Fruit fly (Drosophila melanogaster): Measurements from ENCODE around the gene CG43773.

The CG43773 gene

dm6 chr2L:4031203-4032096, 24.0 kb downstream of the CG43773 start, which contains the start of gene ed (continued):
- TF ChIP-seq twi (tag; optimal IDR thresholded peaks at IDR 0.05) (peak; percentile 12), CG31224 (GFP tag; IDR thresholded peaks at IDR 0.05) (no peak), E2f2 (GFP tag; IDR thresholded peaks at IDR 0.05) (no peak), scrt (GFP tag; optimal IDR thresholded peaks at IDR 0.05) (peak; percentile 7), tup (GFP tag; optimal IDR thresholded peaks at IDR 0.05) (no peak), shn (GFP tag; optimal IDR thresholded peaks at IDR 0.05) (no peak), Ada2b (GFP tag; IDR thresholded peaks at IDR 0.05) (no peak), pita (GFP tag; optimal IDR thresholded peaks at IDR 0.05) (no peak), CG8765 (GFP tag; IDR thresholded peaks at IDR 0.05) (no peak), HLH4C (GFP tag; IDR thresholded peaks at IDR 0.05; ENCODE audit: partially characterized antibody) (no peak), crol (GFP tag; IDR thresholded peaks at IDR 0.05) (no peak; the same call in 1 of the 2 replicates), hbn (GFP tag; IDR thresholded peaks at IDR 0.05; ENCODE audit: partially characterized antibody) (no peak), CG17186 (GFP tag; optimal IDR thresholded peaks at IDR 0.05) (no peak), seq (GFP tag; IDR thresholded peaks at IDR 0.05) (no peak), CG42726 (GFP tag; IDR thresholded peaks at IDR 0.05; ENCODE audit: partially characterized antibody) (0 out of 2 replicates have a peak, but pooled peaks have one; percentile 18), CG2889 (GFP tag; IDR thresholded peaks at IDR 0.05) (no peak), zen2 (GFP tag; IDR thresholded peaks at IDR 0.05; ENCODE audit: partially characterized antibody) (no peak), tgo (GFP tag; IDR thresholded peaks at IDR 0.05) (no peak), CG12104 (GFP tag; optimal IDR thresholded peaks at IDR 0.05) (no peak), CG6272 (GFP tag; IDR thresholded peaks at IDR 0.05) (no peak), Hand (GFP tag; optimal IDR thresholded peaks at IDR 0.05) (no peak), Deaf1 (tag; optimal IDR thresholded peaks at IDR 0.05) (peak; percentile 42), CG6854 (GFP tag; optimal IDR thresholded peaks at IDR 0.05) (no peak), D19A (tag; optimal IDR thresholded peaks at IDR 0.05) (no peak), CG10147 (GFP tag; optimal IDR thresholded peaks at IDR 0.05) (no peak), pb (GFP tag; optimal IDR thresholded peaks at IDR 0.05) (no peak), Vsx1 (GFP tag; optimal IDR thresholded peaks at IDR 0.05) (no peak), CG1792 (GFP tag; optimal IDR thresholded peaks at IDR 0.05) (no peak), CG7372 (GFP tag; IDR thresholded peaks at IDR 0.05) (no peak), fd96Cb (tag; optimal IDR thresholded peaks at IDR 0.05) (no peak), CG7357 (GFP tag; IDR thresholded peaks at IDR 0.05) (no peak), chinmo (GFP tag; IDR thresholded peaks at IDR 0.05; ENCODE audit: partially characterized antibody) (peak; percentile 65; the same call in 1 of the 4 replicates), Tbp (GFP tag; optimal IDR thresholded peaks at IDR 0.05) (no peak), nmo (GFP tag; optimal IDR thresholded peaks at IDR 0.05) (peak; percentile 0), caup (GFP tag; optimal IDR thresholded peaks at IDR 0.05; ENCODE audit: severe bottlenecking) (no peak), CG16815 (GFP tag; optimal IDR thresholded peaks at IDR 0.05) (no peak), gsb-n (tag; optimal IDR thresholded peaks at IDR 0.05) (no peak), grn (GFP tag; optimal IDR thresholded peaks at IDR 0.05) (peak; percentile 76), Six4 (GFP tag; optimal IDR thresholded peaks at IDR 0.05) (no peak), CG9727 (GFP tag; optimal IDR thresholded peaks at IDR 0.05) (peak; percentile 26), bowl (GFP tag; IDR thresholded peaks at IDR 0.05) (no peak), Fer3 (tag; optimal IDR thresholded peaks at IDR 0.05) (no peak), ATbp (GFP tag; optimal IDR thresholded peaks at IDR 0.05) (no peak), onecut (GFP tag; IDR thresholded peaks at IDR 0.05) (no peak), mirr (GFP tag; optimal IDR thresholded peaks at IDR 0.05) (no peak), odd (GFP tag; optimal IDR thresholded peaks at IDR 0.05) (no peak), CG10366 (GFP tag; IDR thresholded peaks at IDR 0.05) (no peak), CG10321 (GFP tag; IDR thresholded peaks at IDR 0.05) (peak; percentile 76), fd64A (GFP tag; optimal IDR thresholded peaks at IDR 0.05) (no peak)

Measured in whole organism, embryonic.